Fruit fly (Drosophila melanogaster) whole organism, embryonic: ENCODE data around the gene CG42259.

Experiments
- CG16779 ChIP-seq: fragments of 200-800 bp; sonication (Bioruptor generic); IDR thresholded peaks from 2 replicates; pipeline ENCODE4 v1.3.6; 2022; ENCODE audit warnings: missing biosample characterization, missing genetic modification characterization
- Rfx ChIP-seq: fragments of 200-800 bp; sonication (Bioruptor generic); IDR thresholded peaks from 2 replicates; pipeline ENCODE4 v1.3.6; 2022; ENCODE audit warnings: missing biosample characterization, missing genetic modification characterization
- Ssrp ChIP-seq: fragments of 200-800 bp; sonication (Bioruptor generic); optimal IDR thresholded peaks from 2 replicates; lab custom pipeline; 2018; ENCODE audit warnings: missing biosample characterization, mild to moderate bottlenecking, missing genetic modification characterization, moderate library complexity
- br ChIP-seq: fragments of >200 bp; optimal IDR thresholded peaks from 2 replicates; lab custom pipeline; 2017
- fru ChIP-seq: fragments of >200 bp; optimal IDR thresholded peaks from 2 replicates; lab custom pipeline; 2017
- ken ChIP-seq: fragments of 200-800 bp; sonication (Bioruptor generic); IDR thresholded peaks from 3 replicates; pipeline ENCODE4 v1.3.6; 2022; ENCODE audit warnings: missing biosample characterization, missing genetic modification characterization
- psq ChIP-seq: fragments of 200-800 bp; sonication (Bioruptor generic); optimal IDR thresholded peaks from 2 replicates; lab custom pipeline; 2017; ENCODE audit warnings: missing biosample characterization, missing genetic modification characterization
- tio ChIP-seq: fragments of 200-800 bp; sonication (Bioruptor generic); optimal IDR thresholded peaks from 2 replicates; lab custom pipeline; 2017; ENCODE audit warnings: missing biosample characterization, missing genetic modification characterization, inconsistent platforms

DNA sequence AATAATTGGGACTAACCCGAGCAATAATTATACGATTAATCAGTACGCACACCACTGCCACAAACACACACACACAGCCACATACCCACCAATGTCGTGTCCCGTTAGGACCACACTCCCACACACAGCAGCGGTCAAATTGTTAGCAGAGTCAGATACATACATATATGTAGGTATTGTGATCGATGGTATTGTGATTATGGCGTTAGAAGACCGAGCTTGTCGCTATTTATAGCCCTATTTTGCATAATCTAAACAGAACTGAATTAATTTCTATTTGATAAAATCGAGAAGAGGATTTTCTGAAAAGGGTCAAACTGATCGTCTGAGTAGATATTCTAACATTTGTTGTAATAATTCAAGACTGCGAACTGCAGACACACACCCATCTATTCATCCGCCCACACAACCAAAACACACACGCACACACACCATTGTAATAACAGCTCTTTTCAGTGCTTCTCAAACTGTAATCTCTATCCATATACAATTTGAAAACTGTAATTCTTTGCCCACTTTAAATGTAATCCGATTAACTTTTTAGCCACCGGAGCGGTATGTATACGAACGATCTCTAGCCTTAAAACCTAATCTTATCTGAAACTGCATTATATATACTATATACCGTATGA, 4.5 kb upstream of the CG42259 start:
- TF ChIP-seq br (no peak), CG16779 (GFP tag; lab: Robert Waterston, UW) (no peak), Ssrp (tag; lab: Kevin White, UChicago) (no peak), tio (GFP tag; lab: Kevin White, UChicago) (no peak), psq (GFP tag; lab: Kevin White, UChicago) (no peak), ken (GFP tag; lab: Robert Waterston, UW) (no peak), fru (lab: Kevin White, UChicago) (no peak), Rfx (GFP tag; lab: Robert Waterston, UW) (no peak)
